Fruit fly (Drosophila melanogaster): ENCODE results near the gene hyx.

Gene hyx

DNA sequence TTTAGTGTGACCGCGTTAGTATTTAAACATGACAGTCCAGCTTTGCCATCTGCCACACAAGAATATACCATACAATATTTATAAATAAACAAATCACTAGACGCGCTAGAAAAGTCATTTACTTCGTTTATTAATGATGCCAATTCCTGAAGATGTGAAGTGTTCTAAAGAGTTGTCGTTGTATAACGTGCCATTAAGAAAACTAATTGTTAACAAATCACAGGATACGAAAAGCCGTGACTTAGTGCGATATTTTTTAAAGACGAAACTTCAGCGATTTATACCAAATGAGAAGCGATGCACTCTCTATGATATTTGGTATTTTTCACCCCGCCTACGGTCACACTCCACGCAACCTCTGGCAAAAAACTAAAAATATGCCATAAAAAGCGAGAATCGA is 888 bp downstream of the hyx start, which contains the start of gene neur (continued):
- TF ChIP-seq CG4854 (GFP tag; optimal IDR thresholded peaks at IDR 0.05): peak; percentile 35
- peak; percentile 35 for TF ChIP-seq Dp (GFP tag; optimal IDR thresholded peaks at IDR 0.05)
- no peak for TF ChIP-seq pnt (GFP tag; optimal IDR thresholded peaks at IDR 0.05)
- peak; percentile 33 for TF ChIP-seq grn (GFP tag; optimal IDR thresholded peaks at IDR 0.05)
- no peak for TF ChIP-seq Adf1 (GFP tag; IDR thresholded peaks at IDR 0.05)
- no peak for TF ChIP-seq CG7357 (GFP tag; IDR thresholded peaks at IDR 0.05)
- TF ChIP-seq H15 (GFP tag; IDR thresholded peaks at IDR 0.05): no peak
- TF ChIP-seq CG6683 (GFP tag; optimal IDR thresholded peaks at IDR 0.05): no peak
- TF ChIP-seq Hmr (GFP tag; optimal IDR thresholded peaks at IDR 0.05): peak; percentile 73
- TF ChIP-seq CG15073 (GFP tag; optimal IDR thresholded peaks at IDR 0.05): no peak
- TF ChIP-seq row (GFP tag; IDR thresholded peaks at IDR 0.05): peak; percentile 77
- TF ChIP-seq CG14860 (GFP tag; IDR thresholded peaks at IDR 0.05; ENCODE audit: partially characterized antibody): 0 out of 3 replicates have a peak, but pooled peaks have one; percentile 54
- TF ChIP-seq CG4820 (GFP tag; optimal IDR thresholded peaks at IDR 0.05): peak; percentile 17
- no peak for TF ChIP-seq jigr1 (GFP tag; IDR thresholded peaks at IDR 0.05)
- TF ChIP-seq gem (tag; optimal IDR thresholded peaks at IDR 0.05): peak; percentile 38
- TF ChIP-seq CG7839 (tag; optimal IDR thresholded peaks at IDR 0.05): no peak
- peak; percentile 4 for TF ChIP-seq CG18599 (GFP tag; optimal IDR thresholded peaks at IDR 0.05)
- TF ChIP-seq pfk (GFP tag; optimal IDR thresholded peaks at IDR 0.05): no peak
- TF ChIP-seq CG13894 (tag; optimal IDR thresholded peaks at IDR 0.05): no peak
- no peak for TF ChIP-seq Hr3 (GFP tag; optimal IDR thresholded peaks at IDR 0.05)
- TF ChIP-seq CG7987 (GFP tag; optimal IDR thresholded peaks at IDR 0.05): no peak
- TF ChIP-seq bcd (GFP tag; optimal IDR thresholded peaks at IDR 0.05): peak; percentile 58
- TF ChIP-seq mld (GFP tag; IDR thresholded peaks at IDR 0.05; ENCODE audit: partially characterized antibody): 0 out of 3 replicates have a peak, but pooled peaks have one; percentile 11
- TF ChIP-seq Meics (GFP tag; optimal IDR thresholded peaks at IDR 0.05): peak; percentile 18
- TF ChIP-seq hth (optimal IDR thresholded peaks at IDR 0.05): no peak
- TF ChIP-seq CG43689 (GFP tag; IDR thresholded peaks at IDR 0.05): no peak
- no peak for TF ChIP-seq salm (tag; optimal IDR thresholded peaks at IDR 0.05)
- no peak for TF ChIP-seq slp2 (GFP tag; optimal IDR thresholded peaks at IDR 0.05)
- TF ChIP-seq CG13287 (GFP tag; IDR thresholded peaks at IDR 0.05; ENCODE audit: partially characterized antibody): peak; percentile 78
- TF ChIP-seq sens (GFP tag): peak; percentile 76
- TF ChIP-seq CG9932 (GFP tag; IDR thresholded peaks at IDR 0.05): peak; percentile 45; the same call in 1 of the 2 replicates
- 0 out of 2 replicates have a peak, but pooled peaks have one; percentile 13 for TF ChIP-seq nerfin-2 (GFP tag; IDR thresholded peaks at IDR 0.05; ENCODE audit: partially characterized antibody)
- no peak for TF ChIP-seq dimm (GFP tag; IDR thresholded peaks at IDR 0.05)
- no peak for TF ChIP-seq CG10565 (GFP tag; optimal IDR thresholded peaks at IDR 0.05)
- no peak for TF ChIP-seq h (optimal IDR thresholded peaks at IDR 0.05)
- TF ChIP-seq CG17361 (GFP tag; IDR thresholded peaks at IDR 0.05): peak; percentile 60; the same call in 2 of the 3 replicates
- no peak for TF ChIP-seq Hey (tag; optimal IDR thresholded peaks at IDR 0.05)
- TF ChIP-seq Abd-B (GFP tag; optimal IDR thresholded peaks at IDR 0.05): peak; percentile 27
- TF ChIP-seq CG31441 (GFP tag; IDR thresholded peaks at IDR 0.05): peak; percentile 90
- no peak for TF ChIP-seq br (optimal IDR thresholded peaks at IDR 0.05)
- no peak for TF ChIP-seq Dip3 (GFP tag; optimal IDR thresholded peaks at IDR 0.05)
- TF ChIP-seq Doc3 (GFP tag; IDR thresholded peaks at IDR 0.05; ENCODE audit: partially characterized antibody): peak; percentile 59
- TF ChIP-seq Dad (GFP tag; optimal IDR thresholded peaks at IDR 0.05): no peak
- peak; percentile 63 for TF ChIP-seq CG12155 (GFP tag; optimal IDR thresholded peaks at IDR 0.05)
- peak; percentile 58 for TF ChIP-seq YL-1 (GFP tag; optimal IDR thresholded peaks at IDR 0.05)
- 0 out of 2 replicates have a peak, but pooled peaks have one; percentile 8 for TF ChIP-seq CG9215 (GFP tag; IDR thresholded peaks at IDR 0.05)
- TF ChIP-seq slou (GFP tag; optimal IDR thresholded peaks at IDR 0.05): no peak
- TF ChIP-seq stwl (tag; optimal IDR thresholded peaks at IDR 0.05): peak; percentile 94
- TF ChIP-seq Bgb (GFP tag; IDR thresholded peaks at IDR 0.05; ENCODE audit: partially characterized antibody): peak; percentile 67
- TF ChIP-seq wor (GFP tag; IDR thresholded peaks at IDR 0.05): no peak
- no peak for TF ChIP-seq bsh (GFP tag; optimal IDR thresholded peaks at IDR 0.05)
- TF ChIP-seq tgo (GFP tag; IDR thresholded peaks at IDR 0.05): peak; percentile 29; the same call in 2 of the 3 replicates
